Fruit fly (Drosophila melanogaster) whole organism, embryonic: ENCODE data around the gene CG2006.

Experiments
- ATbp ChIP-seq: fragments of 200-800 bp; sonication (Bioruptor generic); optimal IDR thresholded peaks from 2 replicates; lab custom pipeline; 2017; ENCODE audit warnings: missing biosample characterization, mild to moderate bottlenecking, missing genetic modification characterization, missing genetic modification reagents
- Atf6 ChIP-seq: fragments of 200-800 bp; sonication (Bioruptor generic); IDR thresholded peaks from 2 replicates; pipeline ENCODE4 v1.3.6; 2022; ENCODE audit warnings: missing biosample characterization, missing genetic modification characterization
- BEAF-32 ChIP-seq: fragments of 200-800 bp; sonication (Bioruptor generic); optimal IDR thresholded peaks from 3 replicates; lab custom pipeline; 2017; ENCODE audit warnings: missing biosample characterization, missing genetic modification characterization, mild to moderate bottlenecking, moderate library complexity, missing genetic modification reagents
- Bteb2 ChIP-seq: fragments of 200-800 bp; sonication (Bioruptor generic); optimal IDR thresholded peaks from 2 replicates; lab custom pipeline; 2016; ENCODE audit warnings: missing biosample characterization, missing genetic modification characterization
- CG10209 ChIP-seq: fragments of 200-800 bp; sonication (Bioruptor generic); optimal IDR thresholded peaks from 3 replicates; lab custom pipeline; 2017; ENCODE audit warnings: missing biosample characterization, mild to moderate bottlenecking, missing genetic modification characterization, missing genetic modification reagents
- CG10431 ChIP-seq: fragments of 200-800 bp; sonication (Bioruptor generic); optimal IDR thresholded peaks from 3 replicates; lab custom pipeline; 2018; ENCODE audit warnings: missing biosample characterization, mild to moderate bottlenecking, missing genetic modification characterization
- CG10565 ChIP-seq: fragments of 200-800 bp; sonication (Bioruptor generic); optimal IDR thresholded peaks from 3 replicates; lab custom pipeline; 2016; ENCODE audit warnings: missing biosample characterization, mild to moderate bottlenecking, missing genetic modification characterization
- CG12155 ChIP-seq: fragments of 200-800 bp; sonication (Bioruptor generic); optimal IDR thresholded peaks from 3 replicates; lab custom pipeline; 2016; ENCODE audit warnings: missing biosample characterization, missing genetic modification characterization
- CG13287 ChIP-seq: fragments of 200-800 bp; sonication (Bioruptor generic); IDR thresholded peaks from 2 replicates; pipeline ENCODE4 v1.3.6; 2022; ENCODE audit warnings: missing biosample characterization, missing genetic modification characterization; ENCODE audit not compliant: partially characterized antibody
- CG13624 ChIP-seq: fragments of 200-800 bp; sonication (Bioruptor generic); optimal IDR thresholded peaks from 2 replicates; lab custom pipeline; 2016; ENCODE audit warnings: missing biosample characterization, missing genetic modification characterization
- CG14050 ChIP-seq: fragments of 200-800 bp; sonication (Bioruptor generic); IDR thresholded peaks from 3 replicates; pipeline ENCODE4 v1.3.6; 2022; ENCODE audit warnings: missing biosample characterization, missing genetic modification characterization
- CG14710 ChIP-seq: fragments of 200-800 bp; sonication (Bioruptor generic); optimal IDR thresholded peaks from 3 replicates; lab custom pipeline; 2019; ENCODE audit warnings: missing biosample characterization, mild to moderate bottlenecking, missing genetic modification characterization, moderate library complexity
- CG15011 ChIP-seq: fragments of 200-800 bp; sonication (Bioruptor generic); optimal IDR thresholded peaks from 3 replicates; lab custom pipeline; 2018; ENCODE audit warnings: missing biosample characterization, mild to moderate bottlenecking, missing genetic modification characterization
- CG15269 ChIP-seq: fragments of 200-800 bp; sonication (Bioruptor generic); optimal IDR thresholded peaks from 2 replicates; lab custom pipeline; 2018; ENCODE audit warnings: missing biosample characterization, mild to moderate bottlenecking, missing genetic modification characterization, moderate library complexity
- CG1602 ChIP-seq: fragments of 200-800 bp; sonication (Bioruptor generic); optimal IDR thresholded peaks from 3 replicates; lab custom pipeline; 2016; ENCODE audit warnings: missing biosample characterization, missing genetic modification characterization
- CG17359 ChIP-seq: fragments of 200-800 bp; sonication (Bioruptor generic); optimal IDR thresholded peaks from 3 replicates; lab custom pipeline; 2018; ENCODE audit warnings: missing biosample characterization, mild to moderate bottlenecking, missing genetic modification characterization, moderate library complexity
- CG17829 ChIP-seq: fragments of 200-800 bp; optimal IDR thresholded peaks from 2 replicates; lab custom pipeline; 2019; ENCODE audit warnings: missing biosample characterization, mild to moderate bottlenecking, missing genetic modification characterization, moderate library complexity
- CG18764 ChIP-seq: fragments of 200-800 bp; sonication (Bioruptor generic); optimal IDR thresholded peaks from 3 replicates; lab custom pipeline; 2016; ENCODE audit warnings: missing biosample characterization, missing genetic modification characterization
- CG2875 ChIP-seq: fragments of 200-800 bp; sonication (Bioruptor generic); optimal IDR thresholded peaks from 2 replicates; lab custom pipeline; 2017; ENCODE audit warnings: missing biosample characterization, mild to moderate bottlenecking, missing genetic modification characterization, missing genetic modification reagents
- CG3163 ChIP-seq: fragments of 200-800 bp; sonication (Bioruptor generic); optimal IDR thresholded peaks from 3 replicates; lab custom pipeline; 2016; ENCODE audit warnings: missing biosample characterization, missing genetic modification characterization
- CG3726 ChIP-seq: fragments of 200-800 bp; sonication (Bioruptor generic); IDR thresholded peaks from 3 replicates; pipeline ENCODE4, ENCODE4 v1.3.6; 2022; ENCODE audit warnings: missing biosample characterization, missing genetic modification characterization
- CG5245 ChIP-seq: fragments of 200-800 bp; sonication (Bioruptor generic); optimal IDR thresholded peaks from 3 replicates; lab custom pipeline; 2016; ENCODE audit warnings: missing biosample characterization, missing genetic modification characterization
- CG6854 ChIP-seq: fragments of 200-800 bp; sonication (Bioruptor generic); optimal IDR thresholded peaks from 3 replicates; lab custom pipeline; 2017; ENCODE audit warnings: missing biosample characterization, mild to moderate bottlenecking, missing genetic modification characterization
- CG7271 ChIP-seq: fragments of 200-800 bp; sonication (Bioruptor generic); optimal IDR thresholded peaks from 2 replicates; lab custom pipeline; 2018; ENCODE audit warnings: missing biosample characterization, mild to moderate bottlenecking, missing genetic modification characterization, moderate library complexity
- CG8089 ChIP-seq: fragments of 200-800 bp; sonication (Bioruptor generic); optimal IDR thresholded peaks from 3 replicates; lab custom pipeline; 2016; ENCODE audit warnings: missing biosample characterization, missing genetic modification characterization
- CrebB ChIP-seq: fragments of 200-800 bp; sonication (Bioruptor generic); optimal IDR thresholded peaks from 3 replicates; lab custom pipeline; 2018; ENCODE audit warnings: missing biosample characterization, mild to moderate bottlenecking, missing genetic modification characterization
- Dek ChIP-seq: fragments of 200-800 bp; sonication (Bioruptor generic); optimal IDR thresholded peaks from 3 replicates; lab custom pipeline; 2019; ENCODE audit warnings: missing biosample characterization, mild to moderate bottlenecking, missing genetic modification characterization, moderate library complexity
- Doc2 ChIP-seq: fragments of 200-800 bp; sonication (Bioruptor generic); IDR thresholded peaks from 2 replicates; pipeline ENCODE4 v1.3.6; 2022; ENCODE audit warnings: missing biosample characterization, missing genetic modification characterization
- Ets97D ChIP-seq: fragments of 200-800 bp; sonication (Bioruptor generic); optimal IDR thresholded peaks from 3 replicates; lab custom pipeline; 2016; ENCODE audit warnings: missing biosample characterization, missing genetic modification characterization
- Sry-β ChIP-seq: fragments of 200-800 bp; sonication (Bioruptor generic); optimal IDR thresholded peaks from 2 replicates; lab custom pipeline; 2018; ENCODE audit warnings: missing biosample characterization, mild to moderate bottlenecking, missing genetic modification characterization, moderate library complexity
- ac ChIP-seq: fragments of 200-800 bp; sonication (Bioruptor generic); optimal IDR thresholded peaks from 3 replicates; lab custom pipeline; 2017; ENCODE audit warnings: missing biosample characterization, mild to moderate bottlenecking, missing genetic modification characterization
- az2 ChIP-seq: fragments of 200-800 bp; sonication (Bioruptor generic); optimal IDR thresholded peaks from 3 replicates; lab custom pipeline; 2016; ENCODE audit warnings: missing biosample characterization, missing genetic modification characterization
- bab2 ChIP-seq: fragments of 200-800 bp; sonication (Bioruptor generic); optimal IDR thresholded peaks from 2 replicates; lab custom pipeline; 2016; ENCODE audit warnings: missing biosample characterization, missing genetic modification characterization
- cas ChIP-seq: fragments of 200-800 bp; sonication (Bioruptor generic); IDR thresholded peaks from 2 replicates; pipeline ENCODE4 v1.3.6; 2022; ENCODE audit warnings: missing biosample characterization, missing genetic modification characterization
- cwo ChIP-seq: fragments of 200-800 bp; sonication (Bioruptor generic); optimal IDR thresholded peaks from 3 replicates; lab custom pipeline; 2017; ENCODE audit warnings: missing biosample characterization, missing genetic modification characterization, mild to moderate bottlenecking, moderate library complexity, missing genetic modification reagents
- fru ChIP-seq: fragments of >200 bp; optimal IDR thresholded peaks from 2 replicates; lab custom pipeline; 2017
- fu2 ChIP-seq: fragments of 200-800 bp; sonication (Bioruptor generic); optimal IDR thresholded peaks from 2 replicates; lab custom pipeline; 2016; ENCODE audit warnings: missing biosample characterization, missing genetic modification characterization
- gcm2 ChIP-seq: fragments of 200-800 bp; sonication (Bioruptor generic); optimal IDR thresholded peaks from 2 replicates; lab custom pipeline; 2016; ENCODE audit warnings: missing biosample characterization, missing genetic modification characterization
- insv ChIP-seq, 2 experiments: fragments of 200-800 bp; sonication (Bioruptor generic); optimal IDR thresholded peaks; 3 replicates each; lab custom pipeline; 2016 to 2018; ENCODE audit warnings: missing biosample characterization in 2 of 2, missing genetic modification characterization in 2 of 2
- jigr1 ChIP-seq: fragments of 200-800 bp; sonication (Bioruptor generic); IDR thresholded peaks from 3 replicates; pipeline ENCODE4 v1.3.6; 2022; ENCODE audit warnings: missing biosample characterization, missing genetic modification characterization
- kni ChIP-seq: fragments of 200-800 bp; sonication (Bioruptor generic); optimal IDR thresholded peaks from 3 replicates; lab custom pipeline; 2017; ENCODE audit warnings: mild to moderate bottlenecking, missing biosample characterization, missing genetic modification reagents, missing genetic modification characterization
- mam ChIP-seq: fragments of 200-800 bp; sonication (Bioruptor generic); optimal IDR thresholded peaks from 3 replicates; lab custom pipeline; 2016; ENCODE audit warnings: missing biosample characterization, missing genetic modification characterization
- nom ChIP-seq: fragments of 200-800 bp; sonication (Bioruptor generic); optimal IDR thresholded peaks from 2 replicates; lab custom pipeline; 2017; ENCODE audit warnings: missing biosample characterization, missing genetic modification characterization, mild to moderate bottlenecking, moderate library complexity, missing genetic modification reagents
- p53 ChIP-seq: fragments of 200-800 bp; sonication (Bioruptor generic); optimal IDR thresholded peaks from 2 replicates; lab custom pipeline; 2016; ENCODE audit warnings: missing biosample characterization, missing genetic modification characterization
- pan ChIP-seq, 4 experiments: fragments of >200 bp in 3 of 4; fragments of 200-800 bp in 1 of 4; sonication (Bioruptor generic) in 1 of 4; optimal IDR thresholded peaks in 3 of 4; IDR thresholded peaks in 1 of 4; 2 replicates each; pipeline versions ENCODE4 v1.3.6 to Lab custom; 2017 to 2022; ENCODE audit warnings: missing biosample characterization in 2 of 4, missing genetic modification characterization in 2 of 4, mixed read lengths in 1 of 4
- peb ChIP-seq: fragments of 200-800 bp; sonication (Bioruptor generic); IDR thresholded peaks from 2 replicates; pipeline ENCODE4 v1.3.6; 2022; ENCODE audit warnings: missing biosample characterization, missing genetic modification characterization
- sd ChIP-seq: fragments of 200-800 bp; sonication (Bioruptor generic); optimal IDR thresholded peaks from 3 replicates; lab custom pipeline; 2018; ENCODE audit warnings: missing biosample characterization, mild to moderate bottlenecking, missing genetic modification characterization, moderate library complexity
- slp2 ChIP-seq: fragments of 200-800 bp; sonication (Bioruptor generic); optimal IDR thresholded peaks from 2 replicates; lab custom pipeline; 2016; ENCODE audit warnings: missing biosample characterization, missing genetic modification characterization
- unc-4 ChIP-seq: fragments of 200-800 bp; sonication (Bioruptor generic); IDR thresholded peaks from 2 replicates; pipeline ENCODE4 v1.3.6; 2022; ENCODE audit warnings: missing biosample characterization, missing genetic modification characterization; ENCODE audit not compliant: partially characterized antibody
- wor ChIP-seq: fragments of 200-800 bp; sonication (Bioruptor generic); IDR thresholded peaks from 2 replicates; pipeline ENCODE4 v1.3.6; 2022; ENCODE audit warnings: missing biosample characterization, missing genetic modification characterization

Gene CG2006

DNA sequence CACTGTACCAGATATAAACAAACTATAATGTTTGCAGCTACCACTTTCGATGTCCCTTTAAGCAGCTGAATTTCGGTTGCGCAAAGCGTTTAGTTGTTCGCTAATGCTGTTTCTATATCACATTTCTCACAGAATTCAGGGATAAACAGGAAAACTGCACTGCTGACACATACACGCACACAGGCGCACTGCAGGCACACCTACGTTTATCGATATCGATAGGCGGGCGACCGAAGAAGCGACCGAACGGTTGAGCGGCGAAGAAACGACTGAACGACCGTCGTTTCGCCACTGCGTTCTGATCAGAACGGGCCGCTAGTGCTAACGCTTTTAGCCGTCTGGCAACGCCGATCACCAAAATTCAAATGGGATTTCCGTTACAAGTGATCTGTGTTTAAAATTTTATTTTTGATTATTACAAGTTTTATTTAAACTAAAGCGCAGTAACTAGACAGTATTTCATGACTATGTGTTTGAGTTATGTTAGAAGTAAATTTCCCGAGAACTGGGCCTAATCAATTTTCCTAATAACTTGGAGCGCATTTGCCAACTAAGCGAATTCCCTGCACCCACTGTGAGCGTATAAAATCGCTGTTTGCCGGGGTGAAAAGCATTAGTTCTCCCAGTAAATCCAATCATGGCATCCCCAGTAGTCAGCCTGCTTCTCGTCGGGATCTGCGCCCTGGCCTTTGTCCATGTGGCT lies 4.1 kb downstream of the CG2006 start, which contains the start of the genes CG2310 and Diedel (continued):
- TF ChIP-seq cwo (GFP tag; lab: Kevin White, UChicago) (no peak), sd (tag; lab: Kevin White, UChicago) (no peak), ac (peak; percentile 22), wor (GFP tag; lab: Robert Waterston, UW) (no peak), CrebB (no peak), CG3163 (GFP tag; lab: Kevin White, UChicago) (peak; percentile 6), CG17829 (tag; lab: Kevin White, UChicago) (peak; percentile 62), Ets97D (GFP tag; lab: Kevin White, UChicago) (peak; percentile 61), CG15011 (GFP tag; lab: Kevin White, UChicago) (no peak), BEAF-32 (GFP tag; lab: Kevin White, UChicago) (peak; percentile 52), CG10565 (GFP tag; lab: Kevin White, UChicago) (no peak), Dek (no peak), p53 (peak; percentile 37), CG2875 (no peak), Bteb2 (no peak), ATbp (GFP tag; lab: Kevin White, UChicago) (no peak), Doc2 (GFP tag; lab: Robert Waterston, UW) (no peak), slp2 (no peak), nom (GFP tag; lab: Kevin White, UChicago) (peak; percentile 13), CG14050 (no peak; the same call in 2 of the 3 replicates), CG7271 (tag; lab: Kevin White, UChicago) (no peak), CG13624 (GFP tag; lab: Kevin White, UChicago) (peak; percentile 30), Atf6 (GFP tag; lab: Robert Waterston, UW) (no peak), CG5245 (GFP tag; lab: Kevin White, UChicago) (no peak), bab2 (no peak), kni (GFP tag; lab: Kevin White, UChicago) (no peak), pan (optimal IDR thresholded peaks at IDR 0.05; lab: Kevin White, UChicago) (no peak), pan (GFP tag; optimal IDR thresholded peaks at IDR 0.05 in 1 of 2, IDR thresholded peaks at IDR 0.05 in 1 of 2) (no peak), CG3726 (GFP tag; lab: Robert Waterston, UW) (no peak), CG18764 (peak; percentile 37), CG6854 (GFP tag; lab: Kevin White, UChicago) (no peak), CG8089 (GFP tag; lab: Kevin White, UChicago) (no peak), CG15269 (tag; lab: Kevin White, UChicago) (no peak), jigr1 (GFP tag; lab: Robert Waterston, UW) (no peak), az2 (no peak), CG1602 (GFP tag; lab: Kevin White, UChicago) (no peak), CG13287 (peak; percentile 68), mam (GFP tag; lab: Kevin White, UChicago) (no peak), fu2 (GFP tag; lab: Kevin White, UChicago) (no peak), CG14710 (peak; percentile 67), CG10431 (GFP tag; lab: Kevin White, UChicago) (no peak), fru (lab: Kevin White, UChicago) (no peak), Sry-β (GFP tag; lab: Kevin White, UChicago) (peak; percentile 4), insv (GFP tag; optimal IDR thresholded peaks at IDR 0.05; lab: Kevin White, UChicago) (peak; percentile 85 to 99), CG17359 (tag; lab: Kevin White, UChicago) (no peak), CG12155 (GFP tag; lab: Kevin White, UChicago) (no peak), CG10209 (peak; percentile 99), unc-4 (GFP tag; lab: Robert Waterston, UW) (peak; percentile 35), cas (GFP tag; lab: Robert Waterston, UW) (no peak), peb (no peak), gcm2 (no peak)
